Fruit fly (Drosophila melanogaster): ENCODE measurements around the gene CG4546.

The CG4546 gene

dm6 chr3R:15859896-15860295, 13.6 kb downstream of the CG4546 start, which contains the start of gene CG9632:
TSS of gene CG9632 (plus strand) at chr3R:15860196.
- no peak for TF ChIP-seq cic (GFP tag; optimal IDR thresholded peaks at IDR 0.05)
- no peak for TF ChIP-seq cnc (optimal IDR thresholded peaks at IDR 0.05)
- TF ChIP-seq CG7101 (tag; optimal IDR thresholded peaks at IDR 0.05), result no peak
- no peak for TF ChIP-seq CG14711 (tag; optimal IDR thresholded peaks at IDR 0.05)
- no peak for TF ChIP-seq CG33017 (tag; optimal IDR thresholded peaks at IDR 0.05)
- TF ChIP-seq Clk (GFP tag; optimal IDR thresholded peaks at IDR 0.05), result no peak
- no peak for TF ChIP-seq CG11617 (GFP tag; optimal IDR thresholded peaks at IDR 0.05)
- TF ChIP-seq kay (GFP tag; ENCODE audit: borderline replicate concordance), result no peak
- TF ChIP-seq Mnt (GFP tag; optimal IDR thresholded peaks at IDR 0.05), result no peak
- no peak for TF ChIP-seq bab1 (GFP tag; optimal IDR thresholded peaks at IDR 0.05)

- TF ChIP-seq CG1620 (GFP tag; optimal IDR thresholded peaks at IDR 0.05) (no peak), CG14711 (tag; optimal IDR thresholded peaks at IDR 0.05) (no peak), Hr96 (GFP tag; optimal IDR thresholded peaks at IDR 0.05) (no peak), bab1 (GFP tag; optimal IDR thresholded peaks at IDR 0.05) (peak; percentile 39), CG7101 (tag; optimal IDR thresholded peaks at IDR 0.05) (no peak), tj (GFP tag; optimal IDR thresholded peaks at IDR 0.05) (peak; percentile 90)
Measured at dm6 chr3R:15872829-15873440, 26.6 kb downstream of the CG4546 start.

- no peak for TF ChIP-seq CG12768 (GFP tag; optimal IDR thresholded peaks at IDR 0.05)
- no peak for TF ChIP-seq kay (GFP tag; ENCODE audit: borderline replicate concordance)
- no peak for TF ChIP-seq cnc (optimal IDR thresholded peaks at IDR 0.05)
- TF ChIP-seq CG14711 (tag; optimal IDR thresholded peaks at IDR 0.05), result no peak
- no peak for TF ChIP-seq Clk (GFP tag; optimal IDR thresholded peaks at IDR 0.05)
- TF ChIP-seq bab1 (GFP tag; optimal IDR thresholded peaks at IDR 0.05), result no peak
- TF ChIP-seq tj (GFP tag; optimal IDR thresholded peaks at IDR 0.05), result peak; percentile 31
- TF ChIP-seq Hr96 (GFP tag; optimal IDR thresholded peaks at IDR 0.05), result no peak
- TF ChIP-seq CG1620 (GFP tag; optimal IDR thresholded peaks at IDR 0.05), result no peak
- TF ChIP-seq Mnt (GFP tag; optimal IDR thresholded peaks at IDR 0.05), result peak; percentile 12
- TF ChIP-seq CG7101 (tag; optimal IDR thresholded peaks at IDR 0.05), result no peak
Measured at dm6 chr3R:15875611-15876010, 29.3 kb downstream of the CG4546 start, which contains the start of gene CG31183. TSS of gene CG31183 (minus strand) at chr3R:15875939.

dm6 chr3R:15891188-15891820, 45.0 kb downstream of the CG4546 start:
- no peak for TF ChIP-seq pad (GFP tag; optimal IDR thresholded peaks at IDR 0.05)
- TF ChIP-seq kay (GFP tag; ENCODE audit: borderline replicate concordance), result peak; percentile 67

- TF ChIP-seq Crg-1 (GFP tag; optimal IDR thresholded peaks at IDR 0.05) (no peak), CG7101 (tag; optimal IDR thresholded peaks at IDR 0.05) (no peak), CG33017 (tag; optimal IDR thresholded peaks at IDR 0.05) (no peak), CG7045 (GFP tag; optimal IDR thresholded peaks at IDR 0.05) (no peak), tj (GFP tag; optimal IDR thresholded peaks at IDR 0.05) (no peak), CG11617 (GFP tag; optimal IDR thresholded peaks at IDR 0.05) (no peak), CG12768 (GFP tag; optimal IDR thresholded peaks at IDR 0.05) (no peak), toe (GFP tag; optimal IDR thresholded peaks at IDR 0.05) (no peak), cnc (optimal IDR thresholded peaks at IDR 0.05) (no peak)
Measured at dm6 chr3R:15895978-15896377, 49.6 kb downstream of the CG4546 start, which contains the start of gene CG14877. TSS of gene CG14877 (minus strand) at chr3R:15896078.

Data from whole organism, adult.